Worm (Caenorhabditis elegans) whole organism, L1 larva: ENCODE measurements around the gene F22E5.23.
"Not testable (repeated sequence)": the region's sequence is repeated elsewhere in the genome, so short reads cannot be mapped to it uniquely, and the experiment has no call there.

Experiments
- ama-1 ChIP-seq: fragments of 150-350 bp; optimal IDR thresholded peaks from 2 replicates; lab custom pipeline; 2014
- ceh-88 ChIP-seq: fragments of 200-800 bp; sonication (Bioruptor generic); IDR thresholded peaks from 2 replicates; pipeline ENCODE4 v1.3.6; 2022; ENCODE audit warnings: missing genetic modification characterization, missing compliant biosample characterization
- irx-1 ChIP-seq: sonication (generic microtip); optimal IDR thresholded peaks from 2 replicates; lab custom pipeline; 2016; ENCODE audit warnings: missing genetic modification characterization, missing compliant biosample characterization
- lsy-2 ChIP-seq, 2 experiments: fragments of 150-350 bp; optimal IDR thresholded peaks; 2 replicates each; lab custom pipeline; 2014; ENCODE audit warnings: missing biosample characterization in 2 of 2, missing genetic modification characterization in 2 of 2
- unc-62 ChIP-seq: fragments of 150-350 bp; optimal IDR thresholded peaks from 2 replicates; lab custom pipeline; 2014; ENCODE audit warnings: missing biosample characterization, missing genetic modification reagents, missing genetic modification characterization

ce11 chrII:2612278-2612677, 28.8 kb upstream of the F22E5.23 start, which contains the start of gene D2062.13:
- TF ChIP-seq ceh-88 (GFP tag; lab: Robert Waterston, UW); ama-1 (lab: Kevin White, UChicago); lsy-2 (tag; optimal IDR thresholded peaks at IDR 0.05; lab: Kevin White, UChicago); unc-62 (GFP tag; lab: Kevin White, UChicago); irx-1 (tag; lab: Kevin White, UChicago): not testable (repeated sequence)
